Fruit fly (Drosophila melanogaster): ENCODE results near the gene ogre.

DNA sequence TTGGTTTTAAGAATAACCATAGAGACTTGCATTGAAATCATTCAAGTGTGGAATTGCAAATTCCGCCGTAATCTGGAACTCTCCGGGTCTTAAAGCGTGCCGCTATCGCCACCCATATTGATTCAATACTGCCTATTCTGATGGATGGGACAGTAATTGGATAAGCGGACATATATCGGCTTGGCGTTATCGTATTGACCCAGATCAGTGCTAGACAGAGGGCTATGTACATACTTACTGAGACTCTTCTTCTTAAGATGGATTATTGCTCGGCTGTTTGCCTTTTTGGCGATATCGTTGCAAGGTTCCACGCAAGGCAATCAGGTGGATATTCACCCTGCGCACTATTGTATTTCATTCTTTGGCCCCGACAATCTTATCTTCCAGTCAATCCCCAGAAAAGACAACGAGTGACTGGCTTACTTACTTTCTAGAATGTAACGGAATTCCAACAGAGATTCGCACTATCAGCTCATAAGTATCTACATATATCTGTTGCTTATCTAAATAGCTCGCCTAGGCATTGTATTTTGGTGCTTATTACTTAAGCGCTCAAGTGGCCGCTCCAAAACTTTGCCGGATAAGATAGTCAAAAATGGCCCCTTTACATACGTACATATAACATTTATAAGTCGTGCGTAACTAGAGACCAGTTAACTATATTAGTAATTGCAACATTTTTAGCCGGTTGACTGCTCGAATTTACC, 3.5 kb upstream of the ogre start:
- no peak for TF ChIP-seq EcR (GFP tag; optimal IDR thresholded peaks at IDR 0.05)
- no peak for TF ChIP-seq CG8478 (optimal IDR thresholded peaks at IDR 0.05)
- no peak for TF ChIP-seq psq (optimal IDR thresholded peaks at IDR 0.05)
- TF ChIP-seq pan (optimal IDR thresholded peaks at IDR 0.05): no peak

Data from whole organism.